Worm (Caenorhabditis elegans): ENCODE data around the gene gst-32.
A peak's percentile ranks its signal among the peaks of the same experiment; 100 is the strongest.

The gst-32 gene

DNA sequence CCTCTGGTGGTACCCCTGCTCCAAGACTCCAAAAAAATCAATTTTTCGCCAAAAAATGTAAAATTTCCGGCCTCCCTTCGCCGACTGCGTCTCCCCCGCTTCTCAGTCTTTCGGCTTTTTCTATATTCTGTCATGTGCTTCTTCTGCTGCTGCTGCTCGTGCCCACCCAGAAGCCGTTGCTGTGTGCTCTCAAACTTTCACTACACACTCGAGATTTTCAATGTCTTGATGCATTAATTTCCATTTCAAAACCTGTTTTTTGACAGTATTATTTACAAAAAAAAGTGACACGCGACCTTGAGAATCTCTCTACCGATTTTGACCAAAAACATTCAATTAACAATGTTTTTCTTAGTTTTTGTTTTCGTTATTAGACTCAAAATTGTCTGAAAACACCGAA is 30.9 kb upstream of the gst-32 start:
- TF ChIP-seq hlh-30 (tag; optimal IDR thresholded peaks at IDR 0.05; ENCODE audit: insufficient read depth) (peak; percentile 52), tbx-2 (tag; optimal IDR thresholded peaks at IDR 0.05) (no peak), ets-4 (tag; optimal IDR thresholded peaks at IDR 0.05) (no peak)

- TF ChIP-seq unc-42 (tag; optimal IDR thresholded peaks at IDR 0.05) (no peak), unc-3 (GFP tag; conservative IDR thresholded peaks at IDR 0.05) (no peak), unc-3 (tag; optimal IDR thresholded peaks at IDR 0.05) (no peak), pha-4 (tag; optimal IDR thresholded peaks at IDR 0.05) (no peak), tbx-2 (tag; optimal IDR thresholded peaks at IDR 0.05) (no peak), pax-1 (tag; optimal IDR thresholded peaks at IDR 0.05) (no peak)
These were observed 30.5 kb upstream of the gst-32 start for ce11 chrII:15208874-15209273.

ce11 chrII:15208151-15208550 is 29.8 kb upstream of the gst-32 start:
- no peak for TF ChIP-seq gmeb-2 (tag; optimal IDR thresholded peaks at IDR 0.05)
- no peak for TF ChIP-seq madf-2 (tag; optimal IDR thresholded peaks at IDR 0.05)
- no peak for TF ChIP-seq rnt-1 (tag; optimal IDR thresholded peaks at IDR 0.05)
- no peak for TF ChIP-seq K02D7.2 (tag; optimal IDR thresholded peaks at IDR 0.05)
- TF ChIP-seq unc-86 (tag; optimal IDR thresholded peaks at IDR 0.05): no peak
- TF ChIP-seq ets-4 (tag; optimal IDR thresholded peaks at IDR 0.05): no peak
- no peak for TF ChIP-seq sox-2 (GFP tag; IDR thresholded peaks at IDR 0.05)
- TF ChIP-seq hlh-8 (tag; optimal IDR thresholded peaks at IDR 0.05): no peak
- no peak for TF ChIP-seq C08G9.2 (tag; optimal IDR thresholded peaks at IDR 0.05)
- TF ChIP-seq dve-1 (tag; optimal IDR thresholded peaks at IDR 0.05): no peak
- TF ChIP-seq nhr-11 (tag; optimal IDR thresholded peaks at IDR 0.05): no peak
- TF ChIP-seq npax-4 (tag; optimal IDR thresholded peaks at IDR 0.05): no peak
- no peak for TF ChIP-seq ceh-30 (tag; optimal IDR thresholded peaks at IDR 0.05)
- TF ChIP-seq nfya-1 (tag; optimal IDR thresholded peaks at IDR 0.05): no peak
- no peak for TF ChIP-seq T23F11.4 (GFP tag; optimal IDR thresholded peaks at IDR 0.05)
- no peak for TF ChIP-seq hlh-6 (tag; optimal IDR thresholded peaks at IDR 0.05)
- no peak for TF ChIP-seq pax-1 (tag; optimal IDR thresholded peaks at IDR 0.05)
- TF ChIP-seq ceh-9 (tag; optimal IDR thresholded peaks at IDR 0.05): no peak
- TF ChIP-seq unc-42 (tag; optimal IDR thresholded peaks at IDR 0.05): no peak
- TF ChIP-seq pag-3 (tag; optimal IDR thresholded peaks at IDR 0.05; ENCODE audit: borderline replicate concordance): no peak

ce11 chrII:15207562-15207961 is 29.2 kb upstream of the gst-32 start:
- no peak for TF ChIP-seq sdc-2 (tag; optimal IDR thresholded peaks at IDR 0.05)
- no peak for TF ChIP-seq dve-1 (tag; optimal IDR thresholded peaks at IDR 0.05)
- TF ChIP-seq nhr-232 (tag; optimal IDR thresholded peaks at IDR 0.05): no peak
- TF ChIP-seq ceh-24 (tag; optimal IDR thresholded peaks at IDR 0.05): no peak
- TF ChIP-seq elt-2 (tag; optimal IDR thresholded peaks at IDR 0.05): peak; percentile 67

ce11 chrII:15206234-15206633 is 27.8 kb upstream of the gst-32 start:
- TF ChIP-seq K02D7.2 (tag; optimal IDR thresholded peaks at IDR 0.05): no peak
- no peak for TF ChIP-seq C38D4.7 (GFP tag; optimal IDR thresholded peaks at IDR 0.05)
- TF ChIP-seq ceh-31 (tag; optimal IDR thresholded peaks at IDR 0.05): no peak
- TF ChIP-seq pax-1 (tag; optimal IDR thresholded peaks at IDR 0.05): no peak
- no peak for TF ChIP-seq unc-42 (tag; optimal IDR thresholded peaks at IDR 0.05)

ce11 chrII:15205346-15205745 is 27.0 kb upstream of the gst-32 start:
- TF ChIP-seq dve-1 (tag; optimal IDR thresholded peaks at IDR 0.05) (no peak), ceh-9 (tag; optimal IDR thresholded peaks at IDR 0.05) (no peak), ceh-22 (tag; optimal IDR thresholded peaks at IDR 0.05) (no peak), K09A11.1 (tag; optimal IDR thresholded peaks at IDR 0.05; ENCODE audit: insufficient read depth) (no peak), hlh-15 (tag; optimal IDR thresholded peaks at IDR 0.05) (no peak), sdc-2 (tag; optimal IDR thresholded peaks at IDR 0.05) (no peak), ceh-14 (tag; optimal IDR thresholded peaks at IDR 0.05) (no peak)

Measured in whole organism, late embryonic.